Fruit fly (Drosophila melanogaster): ENCODE measurements around the gene Eig71Ea.

- TF ChIP-seq fkh (GFP tag; optimal IDR thresholded peaks at IDR 0.05) (no peak), CG6854 (GFP tag; optimal IDR thresholded peaks at IDR 0.05) (no peak), CG34406 (GFP tag; optimal IDR thresholded peaks at IDR 0.05) (no peak), vri (GFP tag; optimal IDR thresholded peaks at IDR 0.05) (no peak), CG31627 (GFP tag; optimal IDR thresholded peaks at IDR 0.05) (no peak), Eip93F (GFP tag; optimal IDR thresholded peaks at IDR 0.05) (no peak), CG9139 (GFP tag; optimal IDR thresholded peaks at IDR 0.05) (no peak), CG16779 (tag; optimal IDR thresholded peaks at IDR 0.05) (no peak), Met (GFP tag; optimal IDR thresholded peaks at IDR 0.05) (no peak), CG4318 (GFP tag; optimal IDR thresholded peaks at IDR 0.05) (no peak), CG11762 (GFP tag; optimal IDR thresholded peaks at IDR 0.05; ENCODE audit: insufficient read depth) (no peak)
These were observed at the start of gene Eig71Ea, which contains the start of gene Eig71Eb for dm6 chr3L:15649561-15649960.

Measured in whole organism, prepupa.